Worm (Caenorhabditis elegans): Measurements from ENCODE around the gene R10E4.11.

Gene R10E4.11

DNA sequence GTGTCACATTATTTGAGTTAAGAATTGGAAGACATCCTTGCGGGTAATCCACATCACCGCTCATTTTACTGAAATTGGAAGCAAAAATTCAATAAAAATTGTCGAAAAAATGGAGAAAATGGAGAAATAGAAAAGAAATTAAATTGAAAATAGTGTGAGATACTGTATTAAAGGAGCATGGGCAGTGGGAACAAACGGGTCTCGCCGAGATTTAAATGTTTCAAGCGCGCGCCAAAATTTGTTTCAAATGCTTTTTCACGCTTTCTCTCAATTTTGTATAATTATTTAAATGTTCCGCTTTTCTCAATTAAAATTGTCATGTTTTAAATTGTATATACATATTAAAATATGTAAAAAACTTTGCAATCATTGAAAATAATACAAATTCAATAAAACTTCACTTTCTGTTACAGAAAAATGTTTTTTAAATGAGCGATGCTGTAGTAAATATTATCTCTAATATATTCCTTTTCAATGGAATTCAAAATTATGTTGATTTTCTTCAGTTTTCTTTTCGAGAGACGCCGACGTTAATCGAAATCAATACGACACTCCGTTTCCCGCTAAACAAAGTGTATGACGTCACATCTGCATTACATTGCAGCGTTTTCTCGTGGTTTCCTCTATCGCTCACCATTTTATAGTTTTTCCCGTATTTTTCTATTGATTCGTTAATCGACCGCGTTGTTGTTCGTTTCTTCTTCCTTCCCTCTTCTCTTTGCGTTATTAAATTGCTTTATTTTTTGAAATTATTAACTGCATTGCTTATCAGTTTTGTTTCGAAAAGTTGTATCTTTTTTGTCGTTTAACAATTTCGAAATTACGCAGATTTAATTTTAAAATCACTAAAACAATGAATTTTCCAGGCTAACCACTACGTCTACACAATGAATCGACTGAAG, 12.5 kb upstream of the R10E4.11 start, which contains the start of the genes evl-14 and dcn-1 (continued):
- TF ChIP-seq F23B12.7 (tag; optimal IDR thresholded peaks at IDR 0.05; ENCODE audit: insufficient read depth) (no peak), nfyb-1 (GFP tag; IDR thresholded peaks at IDR 0.05) (no peak), sptf-2 (GFP tag; optimal IDR thresholded peaks at IDR 0.05) (no peak), F52B5.7 (tag; optimal IDR thresholded peaks at IDR 0.05) (no peak), let-526 (GFP tag; IDR thresholded peaks at IDR 0.05) (no peak), ceh-27 (GFP tag; optimal IDR thresholded peaks at IDR 0.05) (no peak), F37B4.10 (GFP tag; IDR thresholded peaks at IDR 0.05) (no peak), akir-1 (GFP tag; optimal IDR thresholded peaks at IDR 0.05) (no peak), hrde-1 (tag; optimal IDR thresholded peaks at IDR 0.05; ENCODE audit: borderline replicate concordance) (no peak), mel-28 (tag; optimal IDR thresholded peaks at IDR 0.05; ENCODE audit: borderline replicate concordance) (no peak)

DNA sequence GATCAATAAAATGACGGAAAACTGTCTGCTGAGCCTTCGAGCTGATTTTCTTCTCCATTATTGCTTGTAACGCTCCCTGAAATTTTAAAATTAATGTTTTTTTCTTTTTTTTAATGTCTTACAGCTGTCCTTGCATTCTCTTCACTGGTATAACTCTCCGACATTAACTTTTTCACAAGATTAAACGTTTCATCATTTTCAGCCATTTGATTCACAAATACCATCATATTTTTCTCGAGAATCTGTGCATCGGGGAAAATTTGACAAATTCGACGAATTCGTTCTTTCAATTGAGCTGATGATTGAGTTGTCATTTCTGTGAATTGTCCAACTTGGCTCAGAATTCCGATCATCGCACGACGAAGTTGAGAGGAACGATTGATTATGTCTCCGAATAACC, 8.5 kb upstream of the R10E4.11 start:
- TF ChIP-seq zim-3 (tag; optimal IDR thresholded peaks at IDR 0.05) (no peak), pbrm-1 (GFP tag; IDR thresholded peaks at IDR 0.05) (no peak), nfya-1 (tag; optimal IDR thresholded peaks at IDR 0.05; ENCODE audit: borderline replicate concordance, insufficient read depth) (no peak), repo-1 (tag; optimal IDR thresholded peaks at IDR 0.05) (no peak), hlh-26 (GFP tag; conservative IDR thresholded peaks at IDR 0.05) (no peak), mes-4 (tag; optimal IDR thresholded peaks at IDR 0.05) (no peak), lag-1 (GFP tag; IDR thresholded peaks at IDR 0.05) (no peak), dpl-1 (GFP tag; optimal IDR thresholded peaks at IDR 0.05) (no peak), Y56A3A.18 (GFP tag; IDR thresholded peaks at IDR 0.05) (no peak), nhr-27 (tag; optimal IDR thresholded peaks at IDR 0.05) (no peak), C06A6.2 (GFP tag; conservative IDR thresholded peaks at IDR 0.05) (no peak), ceh-100 (GFP tag; IDR thresholded peaks at IDR 0.05) (no peak)

- peak; percentile 65 for TF ChIP-seq lsl-1 (GFP tag; optimal IDR thresholded peaks at IDR 0.05)
- peak; percentile 29 for TF ChIP-seq efl-1 (GFP tag; optimal IDR thresholded peaks at IDR 0.05)
- TF ChIP-seq xnd-1 (tag; optimal IDR thresholded peaks at IDR 0.05), result peak; percentile 29
- TF ChIP-seq hlh-12 (tag; optimal IDR thresholded peaks at IDR 0.05), result no peak
- no peak for TF ChIP-seq C06A6.2 (GFP tag; conservative IDR thresholded peaks at IDR 0.05)
- peak; percentile 39; the same call in 1 of the 2 replicates for TF ChIP-seq madf-6 (GFP tag; IDR thresholded peaks at IDR 0.05)
- no peak for TF ChIP-seq Y79H2A.3 (GFP tag; conservative IDR thresholded peaks at IDR 0.05)
- no peak for TF ChIP-seq nhr-80 (tag; optimal IDR thresholded peaks at IDR 0.05)
Measured at ce11 chrIII:4302780-4303179, 1.9 kb upstream of the R10E4.11 start.

DNA sequence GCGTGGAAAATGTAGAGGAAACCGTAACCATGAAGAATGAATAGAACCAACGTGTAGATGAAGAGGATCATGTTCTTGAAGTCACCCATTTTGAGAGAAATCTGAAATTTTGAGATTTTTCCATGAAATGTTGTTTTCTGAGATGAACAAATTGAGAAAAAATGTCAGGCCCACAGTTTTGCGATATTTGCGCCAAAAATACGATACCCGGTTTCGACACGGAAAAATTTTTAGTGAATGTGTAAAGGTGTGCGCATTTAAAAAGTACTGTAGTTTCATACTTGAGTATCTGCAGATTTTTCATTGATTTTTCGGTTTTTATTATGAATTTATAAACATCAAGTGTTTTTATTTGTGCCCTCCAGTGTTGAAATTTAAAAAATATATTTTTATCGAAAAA, 1.5 kb upstream of the R10E4.11 start, which contains the start of gene R10E4.9:
Gene R10E4.9, minus strand, starts transcription at position 101 of the 400 bp plus-strand sequence.
- TF ChIP-seq rcor-1 (GFP tag; IDR thresholded peaks at IDR 0.05) (no peak), athp-1 (tag; optimal IDR thresholded peaks at IDR 0.05) (no peak), attf-5 (GFP tag; optimal IDR thresholded peaks at IDR 0.05) (no peak), hrde-1 (tag; optimal IDR thresholded peaks at IDR 0.05; ENCODE audit: borderline replicate concordance) (no peak), cebp-2 (GFP tag; IDR thresholded peaks at IDR 0.05) (no peak), ztf-22 (GFP tag; optimal IDR thresholded peaks at IDR 0.05) (no peak), repo-1 (tag; optimal IDR thresholded peaks at IDR 0.05) (no peak), ceh-40 (GFP tag; IDR thresholded peaks at IDR 0.05) (no peak), attf-6 (GFP tag; IDR thresholded peaks at IDR 0.05) (no peak), aptf-2 (GFP tag; conservative IDR thresholded peaks at IDR 0.05) (no peak)

All from whole organism, young adult.